Fruit fly (Drosophila melanogaster) whole organism, adult: Measurements from ENCODE around the gene CG8916.

Source experiments
- bab1 ChIP-seq: fragments of 200-800 bp; sonication (Bioruptor generic); optimal IDR thresholded peaks from 3 replicates; lab custom pipeline; 2019; ENCODE audit warnings: missing biosample characterization, mild to moderate bottlenecking, missing genetic modification characterization, moderate library complexity
- cic ChIP-seq: fragments of 200-800 bp; sonication (Bioruptor generic); optimal IDR thresholded peaks from 2 replicates; lab custom pipeline; 2017; ENCODE audit warnings: missing biosample characterization, mild to moderate bottlenecking, missing genetic modification characterization, moderate library complexity

- TF ChIP-seq bab1 (GFP tag; lab: Kevin White, UChicago) (no peak), cic (no peak)
These were observed 12.4 kb downstream of the CG8916 start for dm6 chrX:15934226-15934547.
